Worm (Caenorhabditis elegans): ENCODE data around the gene bra-2.

The bra-2 gene

DNA sequence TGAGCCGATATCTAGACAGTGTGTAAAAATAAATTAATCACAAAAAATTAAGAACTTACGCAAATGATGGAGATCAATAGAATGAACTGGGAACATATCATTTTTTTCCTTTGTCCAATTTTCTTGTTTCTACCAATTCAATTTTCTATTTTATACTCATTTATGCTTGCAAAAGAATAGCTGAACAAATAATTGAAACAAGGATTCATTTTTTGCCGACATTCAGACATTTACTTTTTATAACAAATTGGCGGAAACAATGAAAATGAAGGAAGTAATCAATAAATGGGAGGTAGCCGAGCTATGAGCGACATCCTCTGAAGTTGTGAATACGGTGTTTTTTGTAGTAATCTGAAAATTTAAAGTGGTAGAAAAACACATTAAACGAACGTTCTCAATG is 5.8 kb downstream of the bra-2 start, which contains the start of gene idpp-13:
Gene idpp-13 (minus strand): TSS at position 101 of the 400 bp plus-strand sequence.
- TF ChIP-seq lin-35 (GFP tag; optimal IDR thresholded peaks at IDR 0.05): no peak
- no peak for TF ChIP-seq efl-1 (optimal IDR thresholded peaks at IDR 0.05)
- TF ChIP-seq efl-1 (GFP tag; optimal IDR thresholded peaks at IDR 0.05 in 1 of 2): peak in 1 of 2 experiments; percentile 72

DNA sequence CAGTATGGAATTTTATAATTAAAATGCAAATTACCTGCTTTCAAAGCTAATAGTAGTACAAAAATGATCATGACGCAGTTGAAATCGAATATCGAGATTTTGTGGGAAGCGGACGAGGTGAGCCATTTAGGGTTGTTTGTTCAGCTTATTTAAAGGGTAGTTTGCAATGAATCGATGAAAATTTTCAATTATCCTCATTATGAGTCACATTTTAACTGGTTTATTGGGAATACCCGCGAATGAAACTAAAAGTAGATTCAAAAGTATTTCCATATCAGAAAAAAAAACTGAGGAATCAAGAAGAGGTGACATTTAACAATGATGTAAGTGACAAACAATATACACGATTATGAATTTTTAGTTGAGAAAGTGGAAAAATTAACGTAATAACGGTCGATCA is 8.3 kb downstream of the bra-2 start, which contains the start of gene F23H11.7:
Gene F23H11.7 (minus strand): TSS at position 101 of the 400 bp plus-strand sequence.
- TF ChIP-seq ceh-90 (tag; optimal IDR thresholded peaks at IDR 0.05) (no peak), nhr-90 (tag; optimal IDR thresholded peaks at IDR 0.05; ENCODE audit: poor library complexity) (no peak), fos-1 (tag; optimal IDR thresholded peaks at IDR 0.05) (no peak), nhr-19 (GFP tag; conservative IDR thresholded peaks at IDR 0.05) (no peak), fkh-10 (GFP tag; optimal IDR thresholded peaks at IDR 0.05) (no peak), zag-1 (tag; optimal IDR thresholded peaks at IDR 0.05) (no peak), ceh-8 (GFP tag; optimal IDR thresholded peaks at IDR 0.05) (no peak), snpc-4 (tag; optimal IDR thresholded peaks at IDR 0.05) (no peak), lin-39 (tag; optimal IDR thresholded peaks at IDR 0.05) (no peak), jun-1 (tag; optimal IDR thresholded peaks at IDR 0.05) (no peak), mef-2 (tag; optimal IDR thresholded peaks at IDR 0.05) (no peak), hlh-17 (GFP tag; optimal IDR thresholded peaks at IDR 0.05; ENCODE audit: borderline replicate concordance) (no peak), efl-3 (GFP tag; optimal IDR thresholded peaks at IDR 0.05) (no peak)

DNA sequence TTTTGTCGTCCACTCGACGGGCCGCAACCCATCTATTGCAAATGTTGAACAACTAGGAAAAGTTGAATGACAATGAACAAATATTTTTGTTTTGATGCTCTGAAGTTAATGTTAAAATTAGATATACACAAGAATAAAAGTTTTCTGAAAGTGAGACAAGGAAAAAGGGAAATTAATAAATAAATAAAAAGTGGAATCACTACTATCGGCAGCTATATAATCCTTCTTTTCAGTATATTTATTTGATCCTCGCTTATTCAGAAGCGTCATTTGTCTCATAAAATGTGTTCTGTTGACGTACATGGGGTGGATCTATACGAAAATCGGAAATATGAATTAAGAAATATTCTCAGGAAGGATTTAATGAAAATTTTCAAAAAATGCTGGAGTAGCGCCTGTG is 15.2 kb downstream of the bra-2 start, which contains the start of gene pef-1:
Gene pef-1 (minus strand): TSS at position 101 of the 400 bp plus-strand sequence.
- TF ChIP-seq dsc-1 (tag; optimal IDR thresholded peaks at IDR 0.05) (peak; percentile 49), sup-37 (GFP tag; optimal IDR thresholded peaks at IDR 0.05) (no peak)

DNA sequence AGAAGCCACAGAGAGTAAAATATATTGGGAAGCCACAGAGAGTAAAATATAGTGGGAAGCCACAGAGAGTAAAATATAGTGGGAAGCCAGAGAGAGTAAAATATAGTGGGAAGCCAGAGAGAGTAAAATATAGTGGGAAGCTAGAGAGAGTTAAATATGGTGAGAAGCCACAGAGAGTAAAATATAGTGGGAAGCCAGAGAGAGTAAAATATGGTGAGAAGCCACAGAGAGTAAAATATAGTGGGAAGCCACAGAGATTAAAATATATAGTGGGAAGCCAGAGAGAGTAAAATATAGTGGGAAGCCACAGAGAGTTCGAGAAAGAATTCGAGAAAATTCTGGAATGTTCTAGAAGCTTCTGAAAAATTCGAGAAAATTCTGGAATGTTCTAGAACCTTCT is 20.3 kb downstream of the bra-2 start:
- TF ChIP-seq irx-1 (tag; optimal IDR thresholded peaks at IDR 0.05) (peak; percentile 14), ztf-11 (tag; optimal IDR thresholded peaks at IDR 0.05) (peak in 1 of 2 experiments; percentile 34), rnt-1 (tag; optimal IDR thresholded peaks at IDR 0.05) (peak; percentile 3), ceh-8 (GFP tag; optimal IDR thresholded peaks at IDR 0.05) (peak; percentile 83), sox-4 (tag; optimal IDR thresholded peaks at IDR 0.05) (peak; percentile 71), Y116A8C.19 (tag; optimal IDR thresholded peaks at IDR 0.05; ENCODE audit: borderline replicate concordance) (peak; percentile 40), nhr-90 (tag; optimal IDR thresholded peaks at IDR 0.05; ENCODE audit: poor library complexity) (peak; percentile 14), C04F5.9 (tag; optimal IDR thresholded peaks at IDR 0.05) (peak; percentile 10), lir-3 (tag; optimal IDR thresholded peaks at IDR 0.05; ENCODE audit: poor library complexity) (peak; percentile 45)

DNA sequence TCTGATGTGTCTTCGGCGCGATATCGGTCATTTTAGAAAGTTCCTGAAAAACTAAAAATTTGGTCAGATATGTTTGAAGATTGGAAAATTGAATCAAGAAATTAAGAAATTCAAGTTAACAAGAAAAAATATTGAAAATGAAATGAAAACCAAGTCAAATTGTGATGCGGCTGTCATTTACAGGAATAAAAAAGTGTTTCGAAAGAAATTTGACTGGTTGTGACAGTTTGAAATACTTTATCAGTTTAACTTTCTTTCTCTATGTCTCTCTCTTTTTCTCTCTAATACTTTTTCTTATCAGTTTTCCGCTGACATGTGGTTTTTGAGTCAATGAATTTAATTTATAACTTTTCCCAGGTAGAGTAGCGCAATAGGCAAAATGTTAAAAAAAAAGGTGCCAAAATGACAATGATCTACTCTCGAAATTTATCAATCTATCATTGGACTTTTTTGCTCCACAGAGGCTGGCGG is 25.0 kb downstream of the bra-2 start, which contains the start of gene fbxa-55:
Gene fbxa-55 (minus strand): TSS at position 51 of the 471 bp plus-strand sequence.
- TF ChIP-seq C34B4.2 (tag; optimal IDR thresholded peaks at IDR 0.05) (no peak), elt-2 (tag; optimal IDR thresholded peaks at IDR 0.05) (peak; percentile 55), rnt-1 (tag; optimal IDR thresholded peaks at IDR 0.05) (no peak), unc-62 (GFP tag; optimal IDR thresholded peaks at IDR 0.05) (no peak)

DNA sequence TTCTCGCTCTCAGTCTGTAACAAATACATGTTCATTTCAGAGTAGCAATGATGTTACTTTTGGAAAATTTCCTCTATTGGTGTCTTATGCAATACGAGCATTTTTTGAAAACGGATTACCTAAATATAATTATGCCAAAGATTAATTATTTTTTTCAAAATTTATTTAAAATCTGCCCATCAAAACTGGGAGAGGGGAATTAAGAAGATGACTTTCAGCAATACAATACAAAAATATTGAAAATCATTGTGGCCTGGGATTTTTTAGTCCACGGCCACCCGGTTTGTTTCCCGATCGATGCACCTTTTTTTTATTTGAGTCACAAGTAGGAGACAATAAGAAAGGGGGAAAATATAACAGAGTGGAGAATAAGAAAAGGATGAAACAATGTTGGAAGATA is 26.9 kb downstream of the bra-2 start, which contains the start of gene fbxa-56:
Gene fbxa-56 (minus strand): TSS at position 101 of the 400 bp plus-strand sequence.
- TF ChIP-seq unc-98 (GFP tag; IDR thresholded peaks at IDR 0.05) (no peak), alr-1 (tag; optimal IDR thresholded peaks at IDR 0.05; ENCODE audit: borderline replicate concordance) (no peak), efl-1 (optimal IDR thresholded peaks at IDR 0.05) (no peak), efl-1 (GFP tag; optimal IDR thresholded peaks at IDR 0.05 in 1 of 2) (peak in 1 of 2 experiments; percentile 32), nhr-71 (tag; optimal IDR thresholded peaks at IDR 0.05) (no peak), unc-62 (GFP tag; optimal IDR thresholded peaks at IDR 0.05) (no peak)

Measured in whole organism, L1 larva.